Worm (Caenorhabditis elegans) whole organism, L4 larva: ENCODE data around the gene T23F11.2.

Experiments
- D1046.2 ChIP-seq: fragments of 200-800 bp; sonication (Bioruptor generic); IDR thresholded peaks from 2 replicates; pipeline ENCODE4 v1.3.6; 2022; ENCODE audit warnings: missing genetic modification characterization, missing compliant biosample characterization
- F44E2.7 ChIP-seq: fragments of 200-800 bp; sonication (Bioruptor generic); IDR thresholded peaks from 2 replicates; pipeline ENCODE4 v2.1.2; 2022; ENCODE audit warnings: missing genetic modification characterization, missing compliant biosample characterization
- F49E8.2 ChIP-seq: sonication (generic microtip); optimal IDR thresholded peaks from 2 replicates; lab custom pipeline; 2016; ENCODE audit warnings: missing compliant biosample characterization, mild to moderate bottlenecking, missing genetic modification characterization, borderline replicate concordance
- T20F7.1 ChIP-seq: fragments of 200-800 bp; sonication (Bioruptor generic); optimal IDR thresholded peaks from 2 replicates; lab custom pipeline; 2018; ENCODE audit warnings: mild to moderate bottlenecking, missing genetic modification characterization, missing compliant biosample characterization
- Y5F2A.4 ChIP-seq: fragments of 200-800 bp; sonication (Bioruptor generic); optimal IDR thresholded peaks from 2 replicates; lab custom pipeline; 2018; ENCODE audit warnings: mild to moderate bottlenecking, missing genetic modification characterization, missing compliant biosample characterization
- ZK546.5 ChIP-seq, 2 experiments: sonication (generic microtip); optimal IDR thresholded peaks; 2 replicates each; lab custom pipeline; 2017; ENCODE audit warnings: missing biosample characterization in 2 of 2, missing genetic modification characterization in 2 of 2
- aha-1 ChIP-seq: fragments of 150-350 bp; peaks from one replicate; lab custom pipeline; 2014; ENCODE audit warnings: missing biosample characterization, missing genetic modification characterization
- arid-1 ChIP-seq: fragments of 200-800 bp; sonication (Bioruptor generic); conservative IDR thresholded peaks from 2 replicates; pipeline ENCODE4 v1.3.6; 2022; ENCODE audit warnings: missing genetic modification reagents, missing genetic modification characterization, missing compliant biosample characterization
- ceh-32 ChIP-seq: sonication (generic microtip); optimal IDR thresholded peaks from 2 replicates; lab custom pipeline; 2016; ENCODE audit warnings: mild to moderate bottlenecking, missing genetic modification characterization, missing compliant biosample characterization; ENCODE audit not compliant: poor library complexity
- ceh-44 ChIP-seq: fragments of 200-800 bp; sonication (Bioruptor generic); IDR thresholded peaks from 2 replicates; pipeline ENCODE4 v1.3.6; 2022; ENCODE audit warnings: missing genetic modification reagents, missing genetic modification characterization, missing compliant biosample characterization
- ces-1 ChIP-seq: fragments of 150-350 bp; sonication (generic microtip); optimal IDR thresholded peaks from 4 replicates; lab custom pipeline; 2014; ENCODE audit warnings: missing biosample characterization, missing genetic modification reagents, missing genetic modification characterization
- ctbp-1 ChIP-seq: fragments of 200-800 bp; sonication (Bioruptor generic); IDR thresholded peaks from 2 replicates; pipeline ENCODE4 v1.3.6; 2022; ENCODE audit warnings: missing genetic modification reagents, missing genetic modification characterization, missing compliant biosample characterization
- daf-16 ChIP-seq, 3 experiments: sonication (generic microtip); optimal IDR thresholded peaks; 2 replicates each; lab custom pipeline; 2016 to 2017; ENCODE audit warnings: missing genetic modification characterization in 3 of 3, missing genetic modification reagents in 3 of 3, mild to moderate bottlenecking in 2 of 3, missing compliant biosample characterization in 2 of 3, missing biosample characterization in 1 of 3, moderate library complexity in 1 of 3
- daf-8 ChIP-seq: fragments of 200-800 bp; sonication (Bioruptor generic); IDR thresholded peaks from 2 replicates; pipeline ENCODE4 v1.3.6; 2022; ENCODE audit warnings: missing genetic modification characterization, missing compliant biosample characterization
- dmd-8 ChIP-seq: fragments of 200-800 bp; sonication (Bioruptor generic); IDR thresholded peaks from 2 replicates; pipeline ENCODE4 v1.3.6; 2022; ENCODE audit warnings: missing genetic modification characterization, missing compliant biosample characterization
- duxl-1 ChIP-seq: sonication (generic microtip); optimal IDR thresholded peaks from 2 replicates; lab custom pipeline; 2016; ENCODE audit warnings: mild to moderate bottlenecking, missing genetic modification characterization, moderate library complexity, missing compliant biosample characterization; ENCODE audit not compliant: poor library complexity
- gei-8 ChIP-seq: fragments of 200-800 bp; sonication (Bioruptor generic); optimal IDR thresholded peaks from 2 replicates; lab custom pipeline; 2018; ENCODE audit warnings: mild to moderate bottlenecking, missing genetic modification characterization, missing compliant biosample characterization
- lin-13 ChIP-seq: fragments of 150-350 bp; optimal IDR thresholded peaks from 2 replicates; lab custom pipeline; 2014; ENCODE audit warnings: missing biosample characterization, missing genetic modification reagents, missing genetic modification characterization
- lin-15B ChIP-seq: fragments of 150-350 bp; sonication (generic microtip); optimal IDR thresholded peaks from 3 replicates; lab custom pipeline; 2014; ENCODE audit warnings: missing biosample characterization, missing genetic modification characterization
- lsy-2 ChIP-seq, 2 experiments: fragments of 150-350 bp in 1 of 2; sonication (generic microtip) in 1 of 2; optimal IDR thresholded peaks; 2 replicates each; lab custom pipeline; 2014 to 2017; ENCODE audit warnings: missing biosample characterization in 2 of 2, missing genetic modification characterization in 2 of 2
- madf-5 ChIP-seq, 2 experiments: fragments of 200-800 bp; sonication (Bioruptor generic); IDR thresholded peaks; 2 replicates each; pipeline ENCODE4 v1.3.6; 2022; ENCODE audit warnings: missing compliant biosample characterization in 2 of 2, missing genetic modification characterization in 2 of 2
- mdt-29 ChIP-seq: fragments of 200-800 bp; sonication (Bioruptor generic); IDR thresholded peaks from 2 replicates; pipeline ENCODE4 v1.3.6; 2022; ENCODE audit warnings: missing genetic modification reagents, missing genetic modification characterization, missing compliant biosample characterization
- nhr-102 ChIP-seq: sonication (generic microtip); optimal IDR thresholded peaks from 2 replicates; lab custom pipeline; 2016; ENCODE audit warnings: mild to moderate bottlenecking, missing genetic modification characterization, moderate library complexity, missing compliant biosample characterization
- nhr-28 ChIP-seq: fragments of 150-350 bp; optimal IDR thresholded peaks from 2 replicates; lab custom pipeline; 2014; ENCODE audit warnings: missing biosample characterization, missing genetic modification characterization
- nhr-41 ChIP-seq: fragments of 200-800 bp; sonication (Bioruptor generic); IDR thresholded peaks from 2 replicates; pipeline ENCODE4 v1.3.6; 2022; ENCODE audit warnings: missing genetic modification reagents, missing genetic modification characterization, missing compliant biosample characterization
- nhr-42 ChIP-seq: fragments of 200-800 bp; sonication (Bioruptor generic); IDR thresholded peaks from 2 replicates; pipeline ENCODE4 v1.3.6; 2022; ENCODE audit warnings: missing genetic modification characterization, missing compliant biosample characterization
- nhr-48 ChIP-seq: sonication (generic microtip); optimal IDR thresholded peaks from 2 replicates; lab custom pipeline; 2016; ENCODE audit warnings: mild to moderate bottlenecking, missing genetic modification characterization, missing compliant biosample characterization
- nhr-6 ChIP-seq: fragments of 150-350 bp; optimal IDR thresholded peaks from 2 replicates; lab custom pipeline; 2014; ENCODE audit warnings: missing biosample characterization, missing genetic modification characterization
- php-3 ChIP-seq: fragments of 200-800 bp; sonication (Bioruptor generic); IDR thresholded peaks from 2 replicates; pipeline ENCODE4 v1.3.6; 2022; ENCODE audit warnings: missing genetic modification reagents, missing genetic modification characterization, missing compliant biosample characterization
- rbr-2 ChIP-seq: sonication (generic microtip); optimal IDR thresholded peaks from 2 replicates; lab custom pipeline; 2016; ENCODE audit warnings: missing genotype, missing genetic modification characterization, missing compliant biosample characterization
- saeg-2 ChIP-seq: fragments of 200-800 bp; sonication (Bioruptor generic); IDR thresholded peaks from 2 replicates; pipeline ENCODE4 v1.3.6; 2022; ENCODE audit warnings: missing genetic modification reagents, missing genetic modification characterization, missing compliant biosample characterization
- sdz-12 ChIP-seq: fragments of 200-800 bp; sonication (Bioruptor generic); optimal IDR thresholded peaks from 2 replicates; lab custom pipeline; 2018; ENCODE audit warnings: mild to moderate bottlenecking, missing genetic modification characterization, missing compliant biosample characterization
- set-16 ChIP-seq: fragments of 200-800 bp; sonication (Bioruptor generic); IDR thresholded peaks from 2 replicates; pipeline ENCODE4 v1.3.6; 2022; ENCODE audit warnings: missing genetic modification reagents, missing genetic modification characterization, missing compliant biosample characterization
- snpc-4 ChIP-seq: fragments of 150-350 bp; optimal IDR thresholded peaks from 2 replicates; lab custom pipeline; 2014; ENCODE audit warnings: missing biosample characterization, missing genetic modification characterization
- unc-62 ChIP-seq, 3 experiments: fragments of 150-350 bp in 1 of 3; sonication (generic microtip); optimal IDR thresholded peaks in 2 of 3; peaks in 1 of 3; 1 replicate in 1 of 3; 2 replicates in 2 of 3; lab custom pipeline; 2014 to 2017; ENCODE audit warnings: missing biosample characterization in 3 of 3, missing genetic modification characterization in 3 of 3, missing genetic modification reagents in 3 of 3, missing genotype in 1 of 3
- zag-1 ChIP-seq: fragments of 150-350 bp; optimal IDR thresholded peaks from 2 replicates; lab custom pipeline; 2014; ENCODE audit warnings: missing biosample characterization, missing genetic modification characterization
- ztf-7 ChIP-seq: fragments of 150-350 bp; optimal IDR thresholded peaks from 2 replicates; lab custom pipeline; 2014; ENCODE audit warnings: missing biosample characterization, missing genetic modification characterization

The T23F11.2 gene

ce11 chrIII:4689595-4689994 is 34.3 kb upstream of the T23F11.2 start (continued):
- peak; percentile 90 for TF ChIP-seq ceh-44 (GFP tag; lab: Robert Waterston, UW)
- no peak for TF ChIP-seq set-16 (GFP tag; lab: Robert Waterston, UW)
- peak; percentile 89 for TF ChIP-seq arid-1 (GFP tag; lab: Robert Waterston, UW)
- TF ChIP-seq nhr-28 (tag; lab: Kevin White, UChicago), result peak; percentile 48
- TF ChIP-seq sdz-12, result peak; percentile 87
- TF ChIP-seq nhr-41 (GFP tag; lab: Robert Waterston, UW), result peak; percentile 91
- TF ChIP-seq rbr-2 (tag; lab: Kevin White, UChicago), result peak; percentile 66
- TF ChIP-seq nhr-48 (tag; lab: Kevin White, UChicago), result peak; percentile 77
- TF ChIP-seq nhr-102 (tag; lab: Kevin White, UChicago), result peak; percentile 59
- TF ChIP-seq nhr-6 (tag; lab: Kevin White, UChicago), result peak; percentile 51
- TF ChIP-seq ceh-32 (tag; lab: Kevin White, UChicago), result no peak
- TF ChIP-seq ces-1 (GFP tag; lab: Kevin White, UChicago), result no peak
- peak; percentile 81 for TF ChIP-seq nhr-42 (GFP tag; lab: Robert Waterston, UW)
- TF ChIP-seq lin-13 (GFP tag; lab: Kevin White, UChicago), result peak; percentile 62
- peak; percentile 84 for TF ChIP-seq gei-8 (GFP tag; lab: Kevin White, UChicago)
- TF ChIP-seq ctbp-1 (GFP tag; lab: Robert Waterston, UW), result peak; percentile 84
- TF ChIP-seq mdt-29 (GFP tag; lab: Robert Waterston, UW), result peak; percentile 84; the same call in 1 of the 2 replicates
- peak; percentile 1 to 80 for TF ChIP-seq lsy-2 (tag; optimal IDR thresholded peaks at IDR 0.05; lab: Kevin White, UChicago)
- TF ChIP-seq saeg-2 (GFP tag; lab: Robert Waterston, UW), result 0 out of 2 replicates have a peak, but pooled peaks have one; percentile 34
- 0 out of 2 replicates have a peak, but pooled peaks have one; percentile 59 for TF ChIP-seq daf-8 (GFP tag; lab: Robert Waterston, UW)
- TF ChIP-seq F44E2.7 (GFP tag; lab: Robert Waterston, UW), result peak; percentile 78; the same call in 1 of the 2 replicates
- peak; percentile 84 for TF ChIP-seq D1046.2
- no peak for TF ChIP-seq lin-15B (tag; lab: Kevin White, UChicago)

- TF ChIP-seq duxl-1 (tag; lab: Kevin White, UChicago) (no peak), arid-1 (GFP tag; lab: Robert Waterston, UW) (no peak), snpc-4 (tag; lab: Kevin White, UChicago) (no peak), nhr-102 (tag; lab: Kevin White, UChicago) (no peak), T20F7.1 (GFP tag; lab: Kevin White, UChicago) (no peak), dmd-8 (GFP tag; lab: Robert Waterston, UW) (no peak), daf-16 (GFP tag; optimal IDR thresholded peaks at IDR 0.05; lab: Kevin White, UChicago) (no peak), daf-16 (tag; optimal IDR thresholded peaks at IDR 0.05; lab: Kevin White, UChicago) (peak; percentile 73), unc-62 (GFP tag; optimal IDR thresholded peaks at IDR 0.05 in 1 of 2; lab: Kevin White, UChicago) (no peak), unc-62 (tag; optimal IDR thresholded peaks at IDR 0.05; lab: Kevin White, UChicago) (no peak), php-3 (GFP tag; lab: Robert Waterston, UW) (0 out of 2 replicates have a peak, but pooled peaks have one; percentile 14), aha-1 (tag; lab: Kevin White, UChicago) (peak; percentile 75), lin-15B (tag; lab: Kevin White, UChicago) (no peak), sdz-12 (no peak), F49E8.2 (tag; lab: Kevin White, UChicago) (no peak), ZK546.5 (tag; optimal IDR thresholded peaks at IDR 0.05; lab: Kevin White, UChicago) (no peak), Y5F2A.4 (GFP tag; lab: Kevin White, UChicago) (no peak), ztf-7 (tag; lab: Kevin White, UChicago) (no peak), ctbp-1 (GFP tag; lab: Robert Waterston, UW) (no peak), zag-1 (tag; lab: Kevin White, UChicago) (no peak), madf-5 (GFP tag; IDR thresholded peaks at IDR 0.05; lab: Robert Waterston, UW) (no peak)
Measured at ce11 chrIII:4688965-4689364, 33.7 kb upstream of the T23F11.2 start, which contains the start of gene ppat-1. TSS of gene ppat-1 (plus strand) at chrIII:4689280.
